Fruit fly (Drosophila melanogaster) whole organism, prepupa: ENCODE results near the gene CG5776.

Experiments used
- Blimp-1 ChIP-seq: fragments of 200-800 bp; sonication (Bioruptor generic); optimal IDR thresholded peaks from 3 replicates; lab custom pipeline; 2017; ENCODE audit warnings: missing biosample characterization, missing genetic modification characterization, mild to moderate bottlenecking, moderate library complexity, missing genetic modification reagents
- ss ChIP-seq, 2 experiments: fragments of 200-800 bp; sonication (Bioruptor generic); optimal IDR thresholded peaks; 2 replicates in 1 of 2; 3 replicates in 1 of 2; lab custom pipeline; 2017 to 2018; ENCODE audit warnings: mild to moderate bottlenecking in 2 of 2, missing biosample characterization in 2 of 2, missing genetic modification characterization in 2 of 2, moderate library complexity in 1 of 2

Gene CG5776

dm6 chr2L:12651040-12651439 lies 53.2 kb downstream of the CG5776 start:
- TF ChIP-seq Blimp-1 (GFP tag; lab: Kevin White, UChicago), result no peak
- TF ChIP-seq ss (GFP tag; optimal IDR thresholded peaks at IDR 0.05; lab: Kevin White, UChicago), result peak in 1 of 2 experiments; percentile 91
